Worm (Caenorhabditis elegans) whole organism, L4 larva: Measurements from ENCODE around the gene tin-10.

Experiments used
- aly-2 ChIP-seq: sonication (generic microtip); optimal IDR thresholded peaks from 2 replicates; lab custom pipeline; 2018; ENCODE audit warnings: missing biosample characterization, missing genetic modification characterization
- dmd-6 ChIP-seq: fragments of 200-800 bp; sonication (Bioruptor generic); IDR thresholded peaks from 2 replicates; pipeline ENCODE4 v1.3.6; 2022; ENCODE audit warnings: missing genetic modification reagents, missing genetic modification characterization, missing compliant biosample characterization
- nhr-77 ChIP-seq: fragments of 150-350 bp; optimal IDR thresholded peaks from 2 replicates; lab custom pipeline; 2014; ENCODE audit warnings: missing biosample characterization, missing genetic modification characterization
- zag-1 ChIP-seq: fragments of 150-350 bp; optimal IDR thresholded peaks from 2 replicates; lab custom pipeline; 2014; ENCODE audit warnings: missing biosample characterization, missing genetic modification characterization
- ztf-11 ChIP-seq: fragments of 150-350 bp; optimal IDR thresholded peaks from 2 replicates; lab custom pipeline; 2014; ENCODE audit warnings: missing biosample characterization, missing genetic modification characterization

DNA sequence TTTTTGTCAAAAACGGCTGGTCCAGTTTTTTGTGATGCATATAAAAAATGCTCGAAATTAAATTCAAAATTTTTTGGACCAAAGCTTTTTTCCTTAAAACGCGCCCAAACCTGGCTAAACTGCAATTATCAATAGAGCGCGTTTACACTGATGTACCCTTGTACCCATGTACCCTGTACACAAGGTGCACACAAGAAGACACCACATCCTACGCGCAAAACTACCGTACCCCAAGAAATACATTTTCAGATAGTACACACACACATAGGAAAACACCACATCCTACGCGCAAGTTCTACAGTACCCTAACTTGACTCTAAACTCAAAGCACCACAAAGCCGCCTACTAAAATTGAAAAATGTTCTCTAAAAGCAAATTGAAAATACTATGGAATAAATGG lies 31.3 kb downstream of the tin-10 start:
- TF ChIP-seq zag-1 (tag; lab: Kevin White, UChicago) (no peak), dmd-6 (GFP tag; lab: Robert Waterston, UW) (no peak), aly-2 (tag; lab: Kevin White, UChicago) (no peak), nhr-77 (tag; lab: Kevin White, UChicago) (no peak), ztf-11 (tag; lab: Kevin White, UChicago) (no peak)
